Fruit fly (Drosophila melanogaster) whole organism, prepupa: Measurements from ENCODE around the gene CG11686.

ENCODE experiments used
- CG16779 ChIP-seq: fragments of 200-800 bp; sonication (Bioruptor generic); optimal IDR thresholded peaks from 3 replicates; lab custom pipeline; 2017; ENCODE audit warnings: missing biosample characterization, mild to moderate bottlenecking, missing genetic modification characterization
- CG6792 ChIP-seq: fragments of 200-800 bp; sonication (Bioruptor generic); optimal IDR thresholded peaks from 3 replicates; lab custom pipeline; 2016; ENCODE audit warnings: missing biosample characterization, missing genetic modification characterization
- CG6808 ChIP-seq: fragments of 200-800 bp; sonication (Bioruptor generic); optimal IDR thresholded peaks from 3 replicates; lab custom pipeline; 2017; ENCODE audit warnings: missing biosample characterization, missing genetic modification characterization, mild to moderate bottlenecking, moderate library complexity, missing genetic modification reagents
- CG6854 ChIP-seq: fragments of 200-800 bp; sonication (Bioruptor generic); optimal IDR thresholded peaks from 2 replicates; lab custom pipeline; 2017; ENCODE audit warnings: missing biosample characterization, mild to moderate bottlenecking, missing genetic modification characterization
- CG7368 ChIP-seq: fragments of 200-800 bp; sonication (Bioruptor generic); optimal IDR thresholded peaks from 3 replicates; lab custom pipeline; 2016; ENCODE audit warnings: missing biosample characterization, missing genetic modification characterization
- Eip78C ChIP-seq: fragments of 200-800 bp; sonication (Bioruptor generic); peaks from one replicate; lab custom pipeline; 2016; ENCODE audit warnings: missing biosample characterization, missing genetic modification characterization
- Ets21C ChIP-seq: fragments of 200-800 bp; sonication (Bioruptor generic); optimal IDR thresholded peaks from 3 replicates; lab custom pipeline; 2016; ENCODE audit warnings: missing biosample characterization, missing genetic modification characterization
- OdsH ChIP-seq: fragments of 200-800 bp; sonication (Bioruptor generic); optimal IDR thresholded peaks from 3 replicates; lab custom pipeline; 2016; ENCODE audit warnings: missing biosample characterization, missing genetic modification characterization
- Sox15 ChIP-seq: fragments of 200-800 bp; sonication (Bioruptor generic); optimal IDR thresholded peaks from 3 replicates; lab custom pipeline; 2016; ENCODE audit warnings: missing biosample characterization, missing genetic modification characterization
- dac ChIP-seq: fragments of 200-800 bp; sonication (Bioruptor generic); optimal IDR thresholded peaks from 2 replicates; lab custom pipeline; 2017; ENCODE audit warnings: missing biosample characterization, mild to moderate bottlenecking, missing genetic modification characterization
- fd85E ChIP-seq: fragments of 200-800 bp; sonication (Bioruptor generic); optimal IDR thresholded peaks from 3 replicates; lab custom pipeline; 2016; ENCODE audit warnings: missing biosample characterization, missing genetic modification characterization
- spab ChIP-seq: fragments of 200-800 bp; sonication (Bioruptor generic); optimal IDR thresholded peaks from 2 replicates; lab custom pipeline; 2017; ENCODE audit warnings: missing biosample characterization, mild to moderate bottlenecking, missing genetic modification characterization, missing genetic modification reagents

DNA sequence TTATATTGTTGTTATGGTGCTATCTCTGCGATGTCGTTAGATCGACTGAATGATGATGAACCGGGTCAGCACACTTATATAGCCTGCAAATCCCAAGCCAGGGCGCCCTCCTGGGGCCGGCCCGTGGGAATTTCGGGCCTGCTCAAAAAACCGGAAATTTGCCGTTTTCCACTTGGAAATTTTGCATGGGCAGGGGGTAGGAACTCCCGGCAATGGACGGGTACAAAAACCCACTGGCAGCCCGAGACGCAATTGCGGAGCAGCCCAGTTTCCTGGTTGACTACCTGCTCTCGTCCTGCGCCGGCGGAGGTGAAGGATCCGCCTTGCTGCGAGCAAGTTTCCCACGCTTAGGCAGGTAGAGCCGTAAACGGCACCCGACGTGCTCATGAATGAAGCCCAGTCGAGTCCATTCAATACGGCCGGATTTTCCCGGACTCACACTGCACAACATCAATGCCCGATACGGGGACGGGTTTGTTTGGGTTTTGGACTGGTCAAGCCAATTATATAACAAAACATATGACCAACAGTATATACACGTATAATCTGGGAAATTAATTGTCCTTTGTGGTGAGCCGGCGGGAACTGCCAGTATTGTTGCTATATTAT lies 33.1 kb downstream of the CG11686 start, which contains the start of gene wntD:
- TF ChIP-seq OdsH (GFP tag; lab: Kevin White, UChicago) (no peak), Ets21C (GFP tag; lab: Kevin White, UChicago) (no peak), fd85E (no peak), CG16779 (tag; lab: Kevin White, UChicago) (no peak), CG7368 (GFP tag; lab: Kevin White, UChicago) (no peak), dac (no peak), Eip78C (GFP tag; lab: Kevin White, UChicago) (no peak), CG6808 (GFP tag; lab: Kevin White, UChicago) (no peak), CG6792 (no peak), Sox15 (GFP tag; lab: Kevin White, UChicago) (no peak), CG6854 (GFP tag; lab: Kevin White, UChicago) (no peak), spab (GFP tag; lab: Kevin White, UChicago) (no peak)
